Worm (Caenorhabditis elegans) whole organism, L4 larva: ENCODE measurements around the gene T06C12.11.
"Not testable (repeated sequence)": the region's sequence is repeated elsewhere in the genome, so short reads cannot be mapped to it uniquely, and the experiment has no call there.

ENCODE experiments used
- ama-1 ChIP-seq: fragments of 150-350 bp; optimal IDR thresholded peaks from 2 replicates; lab custom pipeline; 2014; ENCODE audit warnings: inconsistent platforms, mixed read lengths
- ceh-28 ChIP-seq: fragments of 150-350 bp; optimal IDR thresholded peaks from 2 replicates; lab custom pipeline; 2014; ENCODE audit warnings: missing biosample characterization, missing genetic modification reagents, missing genetic modification characterization
- egl-27 ChIP-seq: sonication (generic microtip); optimal IDR thresholded peaks from 3 replicates; lab custom pipeline; 2017; ENCODE audit warnings: missing biosample characterization, missing genetic modification reagents, missing genetic modification characterization
- fkh-10 ChIP-seq: fragments of 150-350 bp; optimal IDR thresholded peaks from 2 replicates; lab custom pipeline; 2014; ENCODE audit warnings: missing biosample characterization, missing genetic modification reagents, missing genetic modification characterization
- jun-1 ChIP-seq: fragments of 150-350 bp; optimal IDR thresholded peaks from 2 replicates; lab custom pipeline; 2014; ENCODE audit warnings: missing biosample characterization, missing genetic modification reagents, missing genetic modification characterization
- madf-5 ChIP-seq, 2 experiments: fragments of 200-800 bp; sonication (Bioruptor generic); IDR thresholded peaks; 2 replicates each; pipeline ENCODE4 v1.3.6; 2022; ENCODE audit warnings: missing compliant biosample characterization in 2 of 2, missing genetic modification characterization in 2 of 2
- nhr-28 ChIP-seq: fragments of 150-350 bp; optimal IDR thresholded peaks from 2 replicates; lab custom pipeline; 2014; ENCODE audit warnings: missing biosample characterization, missing genetic modification characterization
- unc-130 ChIP-seq: sonication (generic microtip); optimal IDR thresholded peaks from 2 replicates; lab custom pipeline; 2016; ENCODE audit warnings: missing genetic modification reagents, missing genetic modification characterization, missing compliant biosample characterization
- ztf-11 ChIP-seq: fragments of 150-350 bp; optimal IDR thresholded peaks from 2 replicates; lab custom pipeline; 2014; ENCODE audit warnings: missing biosample characterization, missing genetic modification characterization

- TF ChIP-seq ztf-11 (tag; lab: Kevin White, UChicago); egl-27; unc-130 (GFP tag; lab: Kevin White, UChicago); fkh-10 (GFP tag; lab: Kevin White, UChicago); jun-1 (tag; lab: Kevin White, UChicago); ama-1 (lab: Kevin White, UChicago); ceh-28; madf-5 (GFP tag; IDR thresholded peaks at IDR 0.05; lab: Robert Waterston, UW); nhr-28: not testable (repeated sequence)
These were observed 12.7 kb downstream of the T06C12.11 start, which contains the start of the genes F35E8.1 and F35E8.2 for ce11 chrV:15905530-15905929.
